Fruit fly (Drosophila melanogaster) whole organism, embryonic: ENCODE measurements around the gene Jupiter.

Experiments used
- Atf-2 ChIP-seq: fragments of 200-800 bp; sonication (Bioruptor generic); optimal IDR thresholded peaks from 2 replicates; lab custom pipeline; 2016; ENCODE audit warnings: missing biosample characterization, missing genetic modification characterization
- BtbVII ChIP-seq: fragments of 200-800 bp; sonication (Bioruptor generic); optimal IDR thresholded peaks from 3 replicates; lab custom pipeline; 2017; ENCODE audit warnings: missing biosample characterization, mild to moderate bottlenecking, missing genetic modification characterization
- CG11696 ChIP-seq: fragments of 200-800 bp; sonication (Bioruptor generic); IDR thresholded peaks from 2 replicates; pipeline ENCODE4 v1.3.6; 2022; ENCODE audit warnings: missing biosample characterization, missing genetic modification characterization
- CG12071 ChIP-seq: fragments of 200-800 bp; sonication (Bioruptor generic); optimal IDR thresholded peaks from 3 replicates; lab custom pipeline; 2018; ENCODE audit warnings: missing biosample characterization, mild to moderate bottlenecking, missing genetic modification characterization
- CG12104 ChIP-seq: fragments of 200-800 bp; sonication (Bioruptor generic); optimal IDR thresholded peaks from 3 replicates; lab custom pipeline; 2016; ENCODE audit warnings: missing biosample characterization, missing genetic modification characterization
- CG12391 ChIP-seq: fragments of 200-800 bp; sonication (Bioruptor generic); optimal IDR thresholded peaks from 3 replicates; lab custom pipeline; 2018; ENCODE audit warnings: missing biosample characterization, mild to moderate bottlenecking, missing genetic modification characterization, moderate library complexity
- CG14014 ChIP-seq: fragments of 200-800 bp; sonication (Bioruptor generic); IDR thresholded peaks from 2 replicates; pipeline ENCODE4 v1.3.6; 2022; ENCODE audit warnings: missing biosample characterization, missing genetic modification characterization
- CG1529 ChIP-seq: fragments of 200-800 bp; sonication (Bioruptor generic); optimal IDR thresholded peaks from 3 replicates; lab custom pipeline; 2018; ENCODE audit warnings: missing biosample characterization, missing genetic modification characterization
- CG17328 ChIP-seq: fragments of 200-800 bp; sonication (Bioruptor generic); IDR thresholded peaks from 2 replicates; pipeline ENCODE4 v1.3.6; 2022; ENCODE audit warnings: missing biosample characterization, missing genetic modification characterization
- CG30403 ChIP-seq: fragments of 200-800 bp; sonication (Bioruptor generic); optimal IDR thresholded peaks from 3 replicates; lab custom pipeline; 2016; ENCODE audit warnings: missing biosample characterization, missing genetic modification characterization
- CG3065 ChIP-seq: fragments of 200-800 bp; sonication (Bioruptor generic); optimal IDR thresholded peaks from 2 replicates; lab custom pipeline; 2016; ENCODE audit warnings: missing biosample characterization, missing genetic modification characterization
- CG31224 ChIP-seq: fragments of 200-800 bp; sonication (Bioruptor generic); IDR thresholded peaks from 2 replicates; pipeline ENCODE4 v1.3.6; 2022; ENCODE audit warnings: missing biosample characterization, missing genetic modification characterization
- CG32767 ChIP-seq: fragments of 200-800 bp; sonication (Bioruptor generic); IDR thresholded peaks from 2 replicates; pipeline ENCODE4 v1.3.6; 2022; ENCODE audit warnings: missing biosample characterization, missing genetic modification characterization
- CG42726 ChIP-seq: fragments of 200-800 bp; sonication (Bioruptor generic); IDR thresholded peaks from 2 replicates; pipeline ENCODE4 v1.3.6; 2022; ENCODE audit warnings: missing biosample characterization, missing genetic modification characterization; ENCODE audit not compliant: partially characterized antibody
- CG5180 ChIP-seq: fragments of 200-800 bp; sonication (Bioruptor generic); optimal IDR thresholded peaks from 3 replicates; lab custom pipeline; 2017; ENCODE audit warnings: missing biosample characterization, missing genetic modification characterization, mild to moderate bottlenecking, moderate library complexity, missing genetic modification reagents
- CG6791 ChIP-seq: fragments of 200-800 bp; sonication (Bioruptor generic); IDR thresholded peaks from 3 replicates; pipeline ENCODE4 v1.3.6; 2022; ENCODE audit warnings: missing biosample characterization, missing genetic modification characterization; ENCODE audit not compliant: partially characterized antibody
- CG8478 ChIP-seq: fragments of >200 bp; optimal IDR thresholded peaks from 2 replicates; lab custom pipeline; 2018
- CG8944 ChIP-seq: fragments of 200-800 bp; sonication (Bioruptor generic); optimal IDR thresholded peaks from 3 replicates; lab custom pipeline; 2016; ENCODE audit warnings: missing biosample characterization, missing genetic modification characterization
- CkIIα-i1 ChIP-seq: fragments of 200-800 bp; sonication (Bioruptor generic); IDR thresholded peaks from 2 replicates; pipeline ENCODE4 v1.3.6; 2022; ENCODE audit warnings: missing biosample characterization, missing genetic modification characterization
- D19A ChIP-seq: fragments of 200-800 bp; optimal IDR thresholded peaks from 3 replicates; lab custom pipeline; 2019; ENCODE audit warnings: missing biosample characterization, mild to moderate bottlenecking, missing genetic modification characterization, moderate library complexity
- Dip3 ChIP-seq: fragments of 200-800 bp; sonication (Bioruptor generic); optimal IDR thresholded peaks from 3 replicates; lab custom pipeline; 2016; ENCODE audit warnings: missing biosample characterization, missing genetic modification characterization
- Dp ChIP-seq: fragments of 200-800 bp; sonication (Bioruptor generic); optimal IDR thresholded peaks from 2 replicates; lab custom pipeline; 2018; ENCODE audit warnings: missing biosample characterization, mild to moderate bottlenecking, missing genetic modification characterization, moderate library complexity
- Hmx ChIP-seq: fragments of 200-800 bp; sonication (Bioruptor generic); optimal IDR thresholded peaks from 2 replicates; lab custom pipeline; 2016; ENCODE audit warnings: missing biosample characterization, missing genetic modification characterization
- MESR4 ChIP-seq: fragments of 200-800 bp; sonication (Bioruptor generic); optimal IDR thresholded peaks from 2 replicates; lab custom pipeline; 2018; ENCODE audit warnings: missing biosample characterization, mild to moderate bottlenecking, missing genetic modification characterization, moderate library complexity
- Mad ChIP-seq: fragments of 200-800 bp; sonication (Bioruptor generic); optimal IDR thresholded peaks from 2 replicates; lab custom pipeline; 2016; ENCODE audit warnings: missing biosample characterization, missing genetic modification characterization
- Med ChIP-seq: fragments of 200-800 bp; sonication (Bioruptor generic); peaks from one replicate; lab custom pipeline; 2016; ENCODE audit warnings: missing biosample characterization, missing genetic modification characterization, mild to moderate bottlenecking, inconsistent platforms, moderate library complexity
- Myb ChIP-seq: fragments of 200-800 bp; sonication (Bioruptor generic); optimal IDR thresholded peaks from 2 replicates; lab custom pipeline; 2016; ENCODE audit warnings: missing biosample characterization, missing genetic modification characterization
- Nf-YA ChIP-seq: fragments of 200-800 bp; sonication (Bioruptor generic); IDR thresholded peaks from 2 replicates; pipeline ENCODE4 v1.3.6; 2022; ENCODE audit warnings: missing biosample characterization, missing genetic modification characterization
- PHDP ChIP-seq: fragments of 200-800 bp; sonication (Bioruptor generic); optimal IDR thresholded peaks from 3 replicates; lab custom pipeline; 2018; ENCODE audit warnings: missing biosample characterization, mild to moderate bottlenecking, missing genetic modification characterization, moderate library complexity
- Spps ChIP-seq: fragments of 200-800 bp; sonication (Bioruptor generic); optimal IDR thresholded peaks from 2 replicates; lab custom pipeline; 2018; ENCODE audit warnings: missing biosample characterization, mild to moderate bottlenecking, missing genetic modification characterization
- TFAM ChIP-seq: fragments of 200-800 bp; sonication (Bioruptor generic); optimal IDR thresholded peaks from 2 replicates; lab custom pipeline; 2017; ENCODE audit warnings: missing biosample characterization, missing genetic modification characterization, inconsistent platforms
- Vsx1 ChIP-seq: fragments of 200-800 bp; sonication (Bioruptor generic); optimal IDR thresholded peaks from 2 replicates; lab custom pipeline; 2017; ENCODE audit warnings: missing biosample characterization, mild to moderate bottlenecking, missing genetic modification characterization, missing genetic modification reagents
- Xbp1 ChIP-seq: fragments of 200-800 bp; sonication (Bioruptor generic); optimal IDR thresholded peaks from 3 replicates; lab custom pipeline; 2016; ENCODE audit warnings: missing biosample characterization, mild to moderate bottlenecking, missing genetic modification characterization
- az2 ChIP-seq: fragments of 200-800 bp; sonication (Bioruptor generic); optimal IDR thresholded peaks from 3 replicates; lab custom pipeline; 2016; ENCODE audit warnings: missing biosample characterization, missing genetic modification characterization
- cato ChIP-seq: fragments of 200-800 bp; sonication (Bioruptor generic); optimal IDR thresholded peaks from 2 replicates; lab custom pipeline; 2016; ENCODE audit warnings: missing biosample characterization, missing genetic modification characterization, borderline replicate concordance
- chm ChIP-seq: fragments of 200-800 bp; sonication (Bioruptor generic); IDR thresholded peaks from 2 replicates; pipeline ENCODE4 v1.3.6; 2022; ENCODE audit warnings: missing biosample characterization, missing genetic modification characterization
- dmrt11E ChIP-seq: fragments of 200-800 bp; sonication (Bioruptor generic); optimal IDR thresholded peaks from 3 replicates; lab custom pipeline; 2018; ENCODE audit warnings: missing biosample characterization, mild to moderate bottlenecking, missing genetic modification characterization, moderate library complexity
- eve ChIP-seq, 2 experiments: fragments of >200 bp; optimal IDR thresholded peaks; 2 replicates each; lab custom pipeline; 2017; ENCODE audit warnings: missing biosample characterization in 2 of 2, missing genetic modification characterization in 2 of 2
- fd96Cb ChIP-seq: fragments of 200-800 bp; sonication (Bioruptor generic); optimal IDR thresholded peaks from 2 replicates; lab custom pipeline; 2018; ENCODE audit warnings: missing biosample characterization, mild to moderate bottlenecking, missing genetic modification characterization, moderate library complexity
- gem ChIP-seq: fragments of 200-800 bp; sonication (Bioruptor generic); optimal IDR thresholded peaks from 2 replicates; lab custom pipeline; 2019; ENCODE audit warnings: missing biosample characterization, mild to moderate bottlenecking, missing genetic modification characterization, moderate library complexity
- h ChIP-seq: fragments of >200 bp; optimal IDR thresholded peaks from 2 replicates; lab custom pipeline; 2017
- insv ChIP-seq, 2 experiments: fragments of 200-800 bp; sonication (Bioruptor generic); optimal IDR thresholded peaks; 3 replicates each; lab custom pipeline; 2016 to 2018; ENCODE audit warnings: missing biosample characterization in 2 of 2, missing genetic modification characterization in 2 of 2
- jing ChIP-seq: fragments of 200-800 bp; sonication (Bioruptor generic); optimal IDR thresholded peaks from 2 replicates; lab custom pipeline; 2018; ENCODE audit warnings: missing biosample characterization, mild to moderate bottlenecking, missing genetic modification characterization
- pb ChIP-seq: fragments of 200-800 bp; sonication (Bioruptor generic); optimal IDR thresholded peaks from 3 replicates; lab custom pipeline; 2016; ENCODE audit warnings: missing biosample characterization, missing genetic modification characterization
- sens-2 ChIP-seq: fragments of 200-800 bp; sonication (Bioruptor generic); IDR thresholded peaks from 2 replicates; pipeline ENCODE4 v1.3.6; 2022; ENCODE audit warnings: missing biosample characterization, missing genetic modification characterization
- slou ChIP-seq: fragments of 200-800 bp; sonication (Bioruptor generic); optimal IDR thresholded peaks from 3 replicates; lab custom pipeline; 2016; ENCODE audit warnings: missing biosample characterization, missing genetic modification characterization
- sna ChIP-seq: fragments of 200-800 bp; sonication (Bioruptor generic); IDR thresholded peaks from 2 replicates; pipeline ENCODE4 v1.3.6; 2022; ENCODE audit warnings: missing biosample characterization, missing genetic modification characterization; ENCODE audit not compliant: partially characterized antibody
- tup ChIP-seq: fragments of 200-800 bp; sonication (Bioruptor generic); optimal IDR thresholded peaks from 2 replicates; lab custom pipeline; 2016; ENCODE audit warnings: missing biosample characterization, mild to moderate bottlenecking, missing genetic modification characterization, moderate library complexity
- vnd ChIP-seq: fragments of 200-800 bp; sonication (Bioruptor generic); IDR thresholded peaks from 3 replicates; pipeline ENCODE4 v1.3.6; 2022; ENCODE audit warnings: missing biosample characterization, missing genetic modification characterization; ENCODE audit not compliant: partially characterized antibody
- wor ChIP-seq: fragments of 200-800 bp; sonication (Bioruptor generic); IDR thresholded peaks from 2 replicates; pipeline ENCODE4 v1.3.6; 2022; ENCODE audit warnings: missing biosample characterization, missing genetic modification characterization

The Jupiter gene

dm6 chr3R:11582253-11582589 is 37.5 kb downstream of the Jupiter start (continued):
- TF ChIP-seq BtbVII (GFP tag; lab: Kevin White, UChicago) (no peak), Xbp1 (peak; percentile 76), chm (peak; percentile 62; the same call in 1 of the 2 replicates), fd96Cb (tag; lab: Kevin White, UChicago) (peak; percentile 62), D19A (tag; lab: Kevin White, UChicago) (peak; percentile 62), tup (GFP tag; lab: Kevin White, UChicago) (no peak), CkIIα-i1 (GFP tag; lab: Robert Waterston, UW) (no peak), Atf-2 (GFP tag; lab: Kevin White, UChicago) (peak; percentile 43), Dip3 (GFP tag; lab: Kevin White, UChicago) (peak; percentile 35), h (lab: Kevin White, UChicago) (no peak), CG14014 (GFP tag; lab: Robert Waterston, UW) (peak; percentile 69), CG17328 (peak; percentile 78), CG42726 (GFP tag; lab: Robert Waterston, UW) (no peak), slou (GFP tag; lab: Kevin White, UChicago) (no peak), gem (no peak), wor (peak; percentile 63), CG5180 (GFP tag; lab: Kevin White, UChicago) (no peak), insv (GFP tag; optimal IDR thresholded peaks at IDR 0.05; lab: Kevin White, UChicago) (no peak), CG8944 (GFP tag; lab: Kevin White, UChicago) (peak; percentile 63), CG8478 (lab: Kevin White, UChicago) (no peak), az2 (GFP tag; lab: Kevin White, UChicago) (peak; percentile 62), MESR4 (GFP tag; lab: Kevin White, UChicago) (no peak), Mad (peak; percentile 39), cato (GFP tag; lab: Kevin White, UChicago) (peak; percentile 25), Hmx (no peak), Spps (tag; lab: Kevin White, UChicago) (peak; percentile 8), CG32767 (GFP tag; lab: Robert Waterston, UW) (peak; percentile 58; the same call in 1 of the 2 replicates), Med (peak; percentile 93), CG3065 (GFP tag; lab: Kevin White, UChicago) (no peak), CG12391 (peak; percentile 72), CG6791 (GFP tag; lab: Robert Waterston, UW) (no peak), CG11696 (GFP tag; lab: Robert Waterston, UW) (peak; percentile 63; the same call in 1 of the 2 replicates), dmrt11E (tag; lab: Kevin White, UChicago) (peak; percentile 21), pb (GFP tag; lab: Kevin White, UChicago) (peak; percentile 55), sna (GFP tag; lab: Robert Waterston, UW) (no peak), CG1529 (GFP tag; lab: Kevin White, UChicago) (no peak), Nf-YA (GFP tag; lab: Robert Waterston, UW) (peak; percentile 64; the same call in 1 of the 2 replicates), CG31224 (GFP tag; lab: Robert Waterston, UW) (peak; percentile 54)
- TF ChIP-seq, all 482 proteins: peak for 253

- TF ChIP-seq jing (GFP tag; lab: Kevin White, UChicago) (no peak), CG12071 (GFP tag; lab: Kevin White, UChicago) (no peak), CG8478 (lab: Kevin White, UChicago) (no peak), CG30403 (GFP tag; lab: Kevin White, UChicago) (peak; percentile 19), Dp (GFP tag; lab: Kevin White, UChicago) (peak; percentile 90), PHDP (tag; lab: Kevin White, UChicago) (no peak), vnd (GFP tag; lab: Robert Waterston, UW) (peak; percentile 69), Vsx1 (GFP tag; lab: Kevin White, UChicago) (no peak), TFAM (GFP tag; lab: Kevin White, UChicago) (no peak), Nf-YA (GFP tag; lab: Robert Waterston, UW) (no peak), Myb (peak; percentile 54), sens-2 (GFP tag; lab: Robert Waterston, UW) (no peak), CG6791 (GFP tag; lab: Robert Waterston, UW) (peak; percentile 95), CG12104 (no peak), eve (GFP tag; optimal IDR thresholded peaks at IDR 0.05; lab: Kevin White, UChicago) (no peak)
Measured at dm6 chr3R:11581340-11582252, 38.1 kb downstream of the Jupiter start, which contains the start of gene wkd. Gene wkd, plus strand, starts transcription at chr3R:11581576.
